Worm (Caenorhabditis elegans) whole organism, L2 larva: Measurements from ENCODE around the gene xpo-1.

Experiments
- F13H6.1 ChIP-seq: sonication (generic microtip); optimal IDR thresholded peaks from 2 replicates; lab custom pipeline; 2016; ENCODE audit warnings: missing genetic modification characterization, missing compliant biosample characterization
- ZK546.5 ChIP-seq: sonication (generic microtip); optimal IDR thresholded peaks from 2 replicates; lab custom pipeline; 2017; ENCODE audit warnings: missing biosample characterization, missing genetic modification characterization
- aly-2 ChIP-seq: fragments of 150-350 bp; optimal IDR thresholded peaks from 2 replicates; lab custom pipeline; 2014; ENCODE audit warnings: missing biosample characterization, missing genetic modification characterization
- ceh-82 ChIP-seq: fragments of 150-350 bp; optimal IDR thresholded peaks from 2 replicates; lab custom pipeline; 2014; ENCODE audit warnings: missing biosample characterization, missing genetic modification characterization
- egl-27 ChIP-seq: sonication (generic microtip); optimal IDR thresholded peaks from 3 replicates; lab custom pipeline; 2017; ENCODE audit warnings: missing biosample characterization, missing genetic modification reagents, missing genetic modification characterization
- elt-3 ChIP-seq: sonication (generic microtip); optimal IDR thresholded peaks from 2 replicates; lab custom pipeline; 2017; ENCODE audit warnings: missing biosample characterization, missing genetic modification characterization
- fos-1 ChIP-seq: fragments of 150-350 bp; optimal IDR thresholded peaks from 2 replicates; lab custom pipeline; 2014; ENCODE audit warnings: missing biosample characterization, missing genetic modification characterization
- lsy-2 ChIP-seq, 2 experiments: fragments of 150-350 bp in 1 of 2; sonication (generic microtip) in 1 of 2; optimal IDR thresholded peaks; 2 replicates each; lab custom pipeline; 2014 to 2017; ENCODE audit warnings: missing biosample characterization in 2 of 2, missing genetic modification characterization in 2 of 2
- nhr-11 ChIP-seq: fragments of 150-350 bp; optimal IDR thresholded peaks from 2 replicates; lab custom pipeline; 2014; ENCODE audit warnings: missing biosample characterization, missing genetic modification characterization
- nhr-6 ChIP-seq: fragments of 150-350 bp; optimal IDR thresholded peaks from 2 replicates; lab custom pipeline; 2014; ENCODE audit warnings: missing biosample characterization, missing genetic modification characterization
- snpc-4 ChIP-seq: fragments of 150-350 bp; optimal IDR thresholded peaks from 2 replicates; lab custom pipeline; 2014; ENCODE audit warnings: missing biosample characterization, missing genetic modification characterization
- zag-1 ChIP-seq: fragments of 150-350 bp; optimal IDR thresholded peaks from 2 replicates; lab custom pipeline; 2014; ENCODE audit warnings: missing biosample characterization, missing genetic modification characterization
- ztf-1 ChIP-seq: fragments of 200-800 bp; sonication (Bioruptor generic); conservative IDR thresholded peaks from 2 replicates; pipeline ENCODE4 v1.3.6; 2022; ENCODE audit warnings: missing genetic modification characterization, missing compliant biosample characterization

- TF ChIP-seq snpc-4 (tag; lab: Kevin White, UChicago) (no peak), nhr-6 (tag; lab: Kevin White, UChicago) (no peak), lsy-2 (tag; optimal IDR thresholded peaks at IDR 0.05; lab: Kevin White, UChicago) (no peak), nhr-11 (tag; lab: Kevin White, UChicago) (no peak), aly-2 (tag; lab: Kevin White, UChicago) (no peak), fos-1 (tag; lab: Kevin White, UChicago) (no peak), ZK546.5 (tag; lab: Kevin White, UChicago) (no peak), F13H6.1 (tag; lab: Kevin White, UChicago) (no peak), egl-27 (no peak), elt-3 (tag; lab: Kevin White, UChicago) (no peak), zag-1 (tag; lab: Kevin White, UChicago) (no peak), ztf-1 (GFP tag; lab: Robert Waterston, UW) (no peak), ceh-82 (tag; lab: Kevin White, UChicago) (no peak)
Measured at ce11 chrV:7810591-7810990, 5.7 kb downstream of the xpo-1 start.
